Fruit fly (Drosophila melanogaster): ENCODE measurements around the gene CG9072.
A peak's percentile ranks its signal among the peaks of the same experiment; 100 is the strongest.

CG9072 gene

DNA sequence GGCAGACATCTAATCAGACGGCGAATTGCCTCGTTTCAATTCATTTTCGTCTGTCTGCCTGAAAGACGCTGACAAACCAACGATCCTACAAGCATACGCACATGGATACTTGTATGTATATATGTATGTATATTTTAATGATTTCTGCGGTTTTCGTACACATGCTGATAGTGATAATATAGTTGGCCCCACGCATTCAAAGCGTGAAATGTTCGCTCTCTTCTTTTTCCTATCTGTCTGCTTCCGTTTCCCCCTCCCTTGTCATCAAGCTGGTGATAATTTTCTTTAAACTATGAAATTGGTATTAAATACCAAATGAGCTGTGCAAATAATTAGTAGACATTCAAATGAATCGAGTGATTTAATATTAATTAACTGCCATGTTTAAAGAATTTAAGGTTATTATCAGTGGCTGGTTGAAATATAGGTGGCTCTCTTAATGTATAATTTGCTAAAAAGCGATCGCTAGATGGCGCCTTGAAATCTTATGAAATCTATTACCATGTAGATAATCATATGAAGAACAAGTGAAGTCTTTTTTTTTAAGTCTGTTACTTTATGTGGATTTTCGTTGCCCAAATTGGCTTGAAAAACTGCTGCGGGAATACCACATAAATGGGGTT is 15.0 kb downstream of the CG9072 start, which contains the start of gene CG33177 (continued):
- TF ChIP-seq Nf-YC (tag; optimal IDR thresholded peaks at IDR 0.05) (peak; percentile 2), abd-A (tag; optimal IDR thresholded peaks at IDR 0.05) (peak; percentile 30), gce (GFP tag; IDR thresholded peaks at IDR 0.05) (no peak), CG3995 (GFP tag; optimal IDR thresholded peaks at IDR 0.05) (peak; percentile 31), Fer1 (GFP tag; optimal IDR thresholded peaks at IDR 0.05) (no peak), Chrac-16 (GFP tag; optimal IDR thresholded peaks at IDR 0.05) (peak; percentile 18), btn (GFP tag; optimal IDR thresholded peaks at IDR 0.05) (no peak), CG14014 (GFP tag; IDR thresholded peaks at IDR 0.05) (no peak), CG10431 (GFP tag; optimal IDR thresholded peaks at IDR 0.05) (peak; percentile 69), CG5245 (GFP tag; optimal IDR thresholded peaks at IDR 0.05) (peak; percentile 6), BEAF-32 (GFP tag; optimal IDR thresholded peaks at IDR 0.05) (peak; percentile 1), Meics (GFP tag; optimal IDR thresholded peaks at IDR 0.05) (peak; percentile 4), pzg (GFP tag; optimal IDR thresholded peaks at IDR 0.05) (peak; percentile 3), p53 (GFP tag; optimal IDR thresholded peaks at IDR 0.05) (no peak), wek (GFP tag; optimal IDR thresholded peaks at IDR 0.05) (no peak), slbo (GFP tag; IDR thresholded peaks at IDR 0.05) (peak; percentile 37; the same call in 1 of the 2 replicates), CG17802 (tag; optimal IDR thresholded peaks at IDR 0.05) (no peak), sd (tag; optimal IDR thresholded peaks at IDR 0.05) (peak; percentile 74), CG6683 (GFP tag; optimal IDR thresholded peaks at IDR 0.05) (no peak), aop (GFP tag; IDR thresholded peaks at IDR 0.05) (no peak), CG2120 (GFP tag; optimal IDR thresholded peaks at IDR 0.05) (peak; percentile 27), dysf (GFP tag; IDR thresholded peaks at IDR 0.05) (no peak; the same call in 2 of the 3 replicates), Gug (GFP tag; IDR thresholded peaks at IDR 0.05) (no peak), Kr (GFP tag; optimal IDR thresholded peaks at IDR 0.05) (no peak), lmd (GFP tag; IDR thresholded peaks at IDR 0.05) (0 out of 2 replicates have a peak, but pooled peaks have one; percentile 12), CG8290 (GFP tag; optimal IDR thresholded peaks at IDR 0.05) (peak; percentile 43), CG8290 (tag; optimal IDR thresholded peaks at IDR 0.05) (peak in 1 of 2 experiments; percentile 8), Hmr (GFP tag; optimal IDR thresholded peaks at IDR 0.05) (peak; percentile 35), CG7745 (tag; optimal IDR thresholded peaks at IDR 0.05) (peak; percentile 11), chm (GFP tag; IDR thresholded peaks at IDR 0.05) (no peak), ato (GFP tag; IDR thresholded peaks at IDR 0.05; ENCODE audit: partially characterized antibody) (no peak), CG14860 (GFP tag; IDR thresholded peaks at IDR 0.05; ENCODE audit: partially characterized antibody) (no peak), CG10462 (GFP tag; optimal IDR thresholded peaks at IDR 0.05) (no peak), Asciz (GFP tag; optimal IDR thresholded peaks at IDR 0.05) (no peak), her (GFP tag; optimal IDR thresholded peaks at IDR 0.05) (no peak), Hmx (GFP tag; optimal IDR thresholded peaks at IDR 0.05) (no peak), gem (tag; optimal IDR thresholded peaks at IDR 0.05) (peak; percentile 26), NfI (GFP tag; optimal IDR thresholded peaks at IDR 0.05) (peak; percentile 14), CG8359 (GFP tag; optimal IDR thresholded peaks at IDR 0.05; ENCODE audit: borderline replicate concordance) (no peak), CG7372 (GFP tag; IDR thresholded peaks at IDR 0.05) (peak; percentile 10; the same call in 1 of the 2 replicates), so (GFP tag; IDR thresholded peaks at IDR 0.05) (no peak), Lhr (GFP tag; optimal IDR thresholded peaks at IDR 0.05) (peak; percentile 22), Med (GFP tag) (peak; percentile 77), HLHmδ (GFP tag; optimal IDR thresholded peaks at IDR 0.05) (no peak), org-1 (GFP tag; optimal IDR thresholded peaks at IDR 0.05) (no peak), NC2α (GFP tag; optimal IDR thresholded peaks at IDR 0.05) (no peak), Fer3 (tag; optimal IDR thresholded peaks at IDR 0.05) (peak; percentile 20), Ets65A (GFP tag) (peak; percentile 37), Optix (GFP tag; IDR thresholded peaks at IDR 0.05) (no peak), kni (GFP tag; optimal IDR thresholded peaks at IDR 0.05) (no peak)

Measured in whole organism, embryonic.